Worm (Caenorhabditis elegans): ENCODE results near the gene ZK354.8.
"Not testable (repeated sequence)": the region's sequence is repeated elsewhere in the genome, so short reads cannot be mapped to it uniquely, and the experiment has no call there.

ZK354.8 gene

ce11 chrIV:5326144-5326543 is 20.2 kb upstream of the ZK354.8 start, which contains the start of gene Y4C6B.4:
Gene Y4C6B.4 (plus strand): TSS chrIV:5326444.
- TF ChIP-seq nhr-12 (tag; optimal IDR thresholded peaks at IDR 0.05) (no peak), ztf-11 (tag; optimal IDR thresholded peaks at IDR 0.05) (no peak), unc-120 (tag; optimal IDR thresholded peaks at IDR 0.05; ENCODE audit: poor library complexity, severe bottlenecking) (no peak), elt-3 (tag; optimal IDR thresholded peaks at IDR 0.05) (no peak), cnd-1 (tag; optimal IDR thresholded peaks at IDR 0.05) (no peak), pha-4 (tag; optimal IDR thresholded peaks at IDR 0.05) (no peak), nhr-28 (tag; optimal IDR thresholded peaks at IDR 0.05) (no peak), hlh-1 (tag; optimal IDR thresholded peaks at IDR 0.05) (no peak), unc-62 (GFP tag; optimal IDR thresholded peaks at IDR 0.05) (no peak), nhr-76 (tag; optimal IDR thresholded peaks at IDR 0.05) (no peak), zip-8 (tag; optimal IDR thresholded peaks at IDR 0.05) (no peak), snpc-4 (tag; optimal IDR thresholded peaks at IDR 0.05) (no peak), lin-13 (tag; optimal IDR thresholded peaks at IDR 0.05) (no peak)

ce11 chrIV:5318835-5319303 is 12.9 kb upstream of the ZK354.8 start, which contains the start of gene slc-46A:
Gene slc-46A (plus strand): TSS chrIV:5319253.
- TF ChIP-seq mep-1 (tag; optimal IDR thresholded peaks at IDR 0.05): no peak
- TF ChIP-seq ceh-43 (GFP tag; optimal IDR thresholded peaks at IDR 0.05): no peak
- no peak for TF ChIP-seq mab-5 (tag; optimal IDR thresholded peaks at IDR 0.05)

DNA sequence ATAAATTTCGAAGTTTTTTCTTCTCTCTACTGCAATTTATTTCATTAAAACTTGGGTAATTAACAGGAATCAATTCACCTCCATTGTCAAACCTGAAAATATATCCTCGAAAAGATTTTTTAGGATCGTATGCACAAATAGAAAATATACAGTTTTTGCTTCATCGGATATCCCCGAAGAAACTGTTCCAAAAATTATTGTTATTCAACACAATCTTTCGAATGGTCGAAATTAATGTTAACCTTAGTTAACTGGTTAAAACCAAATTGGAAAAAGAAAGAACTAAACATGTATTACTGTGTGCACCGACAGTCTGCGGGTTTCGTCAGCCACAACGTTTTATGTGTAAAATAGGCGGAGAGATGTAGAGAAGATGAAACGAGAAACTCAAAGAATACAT is 11.2 kb upstream of the ZK354.8 start:
- TF ChIP-seq nhr-28 (tag; optimal IDR thresholded peaks at IDR 0.05): no peak

ce11 chrIV:5316223-5316622 is 10.3 kb upstream of the ZK354.8 start, which contains the start of gene msp-65:
Gene msp-65 (plus strand): TSS chrIV:5316523.
- not testable (repeated sequence) for TF ChIP-seq blmp-1 (tag; optimal IDR thresholded peaks at IDR 0.05); mls-2 (tag; optimal IDR thresholded peaks at IDR 0.05); ceh-43 (GFP tag; optimal IDR thresholded peaks at IDR 0.05)

DNA sequence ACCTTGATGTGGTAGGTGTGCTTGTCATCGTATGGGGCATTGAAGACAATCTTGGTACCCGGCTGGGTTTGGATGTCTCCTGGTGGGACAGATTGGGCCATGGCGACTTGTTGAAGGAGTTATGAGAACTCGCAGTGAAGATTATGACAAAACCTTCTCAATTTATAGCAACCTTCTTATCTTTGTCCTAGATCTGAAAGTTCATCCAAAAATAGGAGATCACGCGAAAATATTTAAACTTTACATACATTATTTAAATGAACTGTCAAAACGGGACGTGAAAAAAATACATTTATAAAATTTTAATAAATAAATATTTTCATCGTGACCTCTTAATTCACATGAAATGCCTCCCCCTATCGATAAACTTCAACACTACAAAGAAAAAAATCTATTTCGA is 7.1 kb upstream of the ZK354.8 start, which contains the start of the genes msp-59 and ZK354.2:
Gene msp-59, minus strand, starts transcription at position 101 of the 400 bp plus-strand sequence.
Gene ZK354.2, plus strand, starts transcription at position 395 of the 400 bp plus-strand sequence.
- TF ChIP-seq nhr-237 (tag; optimal IDR thresholded peaks at IDR 0.05); mls-2 (tag; optimal IDR thresholded peaks at IDR 0.05); lin-32 (GFP tag; optimal IDR thresholded peaks at IDR 0.05): not testable (repeated sequence)

ce11 chrIV:5309742-5310141 is 3.8 kb upstream of the ZK354.8 start, which contains the start of gene ZK354.3:
Gene ZK354.3 (plus strand): TSS chrIV:5310042.
- TF ChIP-seq zip-8 (tag; optimal IDR thresholded peaks at IDR 0.05): no peak
- TF ChIP-seq nhr-28 (tag; optimal IDR thresholded peaks at IDR 0.05): no peak
- no peak for TF ChIP-seq blmp-1 (tag; optimal IDR thresholded peaks at IDR 0.05)
- TF ChIP-seq ceh-83 (GFP tag; optimal IDR thresholded peaks at IDR 0.05): no peak
- no peak for TF ChIP-seq elt-3 (tag; optimal IDR thresholded peaks at IDR 0.05)
- TF ChIP-seq ceh-43 (GFP tag; optimal IDR thresholded peaks at IDR 0.05): no peak
- no peak for TF ChIP-seq sem-2 (GFP tag; optimal IDR thresholded peaks at IDR 0.05)
- no peak for TF ChIP-seq ztf-11 (tag; optimal IDR thresholded peaks at IDR 0.05)
- no peak for TF ChIP-seq mab-5 (tag; optimal IDR thresholded peaks at IDR 0.05)
- TF ChIP-seq lin-13 (tag; optimal IDR thresholded peaks at IDR 0.05): no peak
- no peak for TF ChIP-seq bed-3 (GFP tag; optimal IDR thresholded peaks at IDR 0.05)
- no peak for TF ChIP-seq ces-1 (GFP tag; optimal IDR thresholded peaks at IDR 0.05)
- TF ChIP-seq flh-1 (GFP tag; optimal IDR thresholded peaks at IDR 0.05): no peak
- no peak for TF ChIP-seq mep-1 (tag; optimal IDR thresholded peaks at IDR 0.05)
- TF ChIP-seq nhr-2 (tag; optimal IDR thresholded peaks at IDR 0.05): no peak
- no peak for TF ChIP-seq ceh-39 (tag; optimal IDR thresholded peaks at IDR 0.05)
- TF ChIP-seq lsy-2 (tag; optimal IDR thresholded peaks at IDR 0.05): no peak
- TF ChIP-seq mls-2 (tag; optimal IDR thresholded peaks at IDR 0.05): no peak
- no peak for TF ChIP-seq unc-62 (GFP tag; optimal IDR thresholded peaks at IDR 0.05)
- TF ChIP-seq hlh-1 (tag; optimal IDR thresholded peaks at IDR 0.05): no peak
